Worm (Caenorhabditis elegans) whole organism, L4/young adult: ENCODE data around the gene lab-2.

Experiments
- W03F9.2 ChIP-seq: fragments of 150-350 bp; optimal IDR thresholded peaks from 2 replicates; lab custom pipeline; 2014; ENCODE audit warnings: missing biosample characterization, missing genetic modification characterization
- dao-5 ChIP-seq: sonication (generic microtip); optimal IDR thresholded peaks from 2 replicates; lab custom pipeline; 2016; ENCODE audit warnings: missing genotype, missing genetic modification characterization, moderate library complexity, missing compliant biosample characterization
- him-1 ChIP-seq: sonication (generic microtip); optimal IDR thresholded peaks from 2 replicates; lab custom pipeline; 2016; ENCODE audit warnings: missing genotype, missing genetic modification reagents, missing genetic modification characterization, missing compliant biosample characterization

lab-2 gene

DNA sequence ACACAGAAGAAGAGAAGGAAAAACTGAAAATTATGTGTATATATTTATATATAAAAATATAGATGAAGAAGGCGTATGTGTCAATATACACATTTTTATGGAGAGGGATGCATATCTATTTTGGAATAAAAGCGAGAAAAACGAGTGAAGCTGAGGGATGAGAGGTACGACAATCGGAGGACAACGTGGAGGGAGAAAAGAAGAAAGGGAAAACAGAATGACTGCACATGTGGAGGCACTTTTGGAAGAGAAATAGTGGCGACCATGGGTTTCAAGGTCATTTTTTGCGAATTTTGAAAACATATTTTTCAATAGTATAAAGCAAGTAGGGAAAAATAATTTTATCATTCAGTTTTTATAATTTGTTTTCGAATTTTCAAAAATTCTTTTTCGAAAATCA lies 36.8 kb downstream of the lab-2 start:
- no peak for TF ChIP-seq W03F9.2
- no peak for TF ChIP-seq dao-5 (tag; lab: Kevin White, UChicago)
- no peak for TF ChIP-seq him-1

DNA sequence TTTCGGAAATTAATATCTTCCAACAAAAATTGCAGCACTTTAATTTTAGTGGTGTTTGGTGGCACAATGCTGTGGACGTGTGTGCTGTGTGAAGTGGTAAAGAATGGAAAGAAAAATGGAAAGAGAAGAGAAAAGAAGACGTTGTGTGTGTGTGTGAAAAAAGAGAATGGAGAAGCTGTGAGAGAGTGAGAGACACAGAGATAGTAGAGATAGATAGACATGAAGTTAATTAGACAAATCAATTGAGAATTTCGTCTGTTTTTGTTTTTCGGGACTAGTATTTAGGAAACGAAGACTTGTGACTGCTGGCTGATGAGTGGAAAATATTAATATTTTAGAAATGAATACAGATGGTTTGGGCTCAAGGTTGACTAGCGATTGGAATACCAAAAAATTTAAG lies 38.2 kb downstream of the lab-2 start:
- TF ChIP-seq dao-5 (tag; lab: Kevin White, UChicago) (no peak), him-1 (no peak), W03F9.2 (no peak)

DNA sequence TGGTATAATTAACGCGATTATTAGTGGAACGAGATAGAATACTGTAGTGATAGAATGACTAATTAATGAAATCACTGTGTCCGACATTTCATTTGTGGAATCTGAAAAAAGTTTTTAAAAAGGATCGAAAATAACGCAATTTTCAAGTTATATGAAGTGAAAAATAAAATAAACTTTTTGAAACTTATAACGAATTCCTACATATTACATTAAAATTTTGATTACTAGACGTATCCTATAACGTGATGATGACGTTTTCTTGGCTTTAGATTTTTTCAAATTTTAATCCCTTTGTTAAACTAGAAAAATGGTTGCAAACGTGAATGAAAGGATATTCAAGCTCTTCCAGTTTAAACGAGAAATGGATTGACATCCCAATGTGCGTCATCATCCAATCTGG lies 38.9 kb downstream of the lab-2 start, which contains the start of gene algn-11:
Gene algn-11, minus strand, starts transcription at position 101 of the 400 bp plus-strand sequence.
- no peak for TF ChIP-seq dao-5 (tag; lab: Kevin White, UChicago)
- TF ChIP-seq him-1: no peak
- TF ChIP-seq W03F9.2: no peak

DNA sequence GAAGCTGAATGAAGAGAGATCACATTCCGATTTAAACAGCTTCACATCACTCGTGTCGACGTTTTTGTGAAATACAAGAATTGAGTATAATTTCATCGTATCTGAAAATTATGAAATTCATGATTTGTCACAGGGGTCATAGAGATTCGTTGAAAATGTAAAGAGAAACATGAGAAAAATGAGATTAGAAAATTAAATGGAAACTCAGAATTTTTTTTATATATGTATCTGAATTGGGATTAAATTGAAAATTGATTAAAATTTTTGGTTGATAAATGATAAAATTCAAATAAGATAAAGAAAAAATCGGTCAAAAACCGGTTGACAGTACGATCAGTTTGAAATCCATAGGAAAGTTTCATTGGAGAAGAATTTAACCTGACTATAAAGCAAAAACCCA lies 41.9 kb downstream of the lab-2 start, which contains the start of gene ykt-6:
Gene ykt-6, minus strand, starts transcription at position 101 of the 400 bp plus-strand sequence.
- TF ChIP-seq W03F9.2: no peak
- no peak for TF ChIP-seq dao-5 (tag; lab: Kevin White, UChicago)
- TF ChIP-seq him-1: no peak

DNA sequence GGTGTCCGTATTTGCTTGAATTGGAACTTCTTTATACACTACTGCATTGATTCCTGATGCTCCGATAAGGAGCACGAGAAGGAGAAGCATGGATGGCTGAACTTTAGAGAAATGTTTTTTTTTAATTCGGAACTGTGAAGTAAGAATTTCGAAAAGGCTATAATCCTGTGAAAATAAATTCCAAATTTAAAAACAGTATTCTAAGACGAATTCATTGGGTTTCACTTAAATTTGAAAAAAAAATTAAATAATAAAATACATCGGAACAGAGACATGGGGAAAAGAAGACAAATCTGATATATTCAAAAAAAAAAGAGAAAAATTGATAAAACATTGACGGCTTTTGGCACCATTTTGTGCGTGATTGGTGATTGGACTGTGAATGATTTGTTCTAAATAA lies 43.6 kb downstream of the lab-2 start, which contains the start of gene pho-5:
Gene pho-5, minus strand, starts transcription at position 101 of the 400 bp plus-strand sequence.
- TF ChIP-seq dao-5 (tag; lab: Kevin White, UChicago) (no peak), W03F9.2 (no peak), him-1 (no peak)

DNA sequence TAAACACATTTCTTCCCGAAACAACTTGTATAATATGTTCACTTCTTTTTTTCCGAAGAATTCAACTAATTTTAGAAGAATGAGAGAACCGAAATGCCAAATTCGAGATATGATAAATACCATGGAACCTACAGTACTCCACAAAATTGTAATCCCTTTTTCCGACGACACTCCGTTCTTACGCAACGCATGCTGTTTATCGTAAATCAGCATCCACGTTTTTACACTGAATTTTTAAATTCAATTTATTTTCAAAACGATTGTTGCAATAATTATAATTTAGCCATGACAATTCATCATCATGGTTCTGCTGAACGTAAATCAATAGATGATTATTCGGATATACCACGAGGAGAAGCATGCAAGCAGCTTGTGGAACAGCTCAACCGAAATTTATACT lies 48.2 kb downstream of the lab-2 start, which contains the start of gene B0361.3:
Gene B0361.3, plus strand, starts transcription at position 284 of the 400 bp plus-strand sequence.
- TF ChIP-seq dao-5 (tag; lab: Kevin White, UChicago) (no peak), W03F9.2 (no peak), him-1 (no peak)

DNA sequence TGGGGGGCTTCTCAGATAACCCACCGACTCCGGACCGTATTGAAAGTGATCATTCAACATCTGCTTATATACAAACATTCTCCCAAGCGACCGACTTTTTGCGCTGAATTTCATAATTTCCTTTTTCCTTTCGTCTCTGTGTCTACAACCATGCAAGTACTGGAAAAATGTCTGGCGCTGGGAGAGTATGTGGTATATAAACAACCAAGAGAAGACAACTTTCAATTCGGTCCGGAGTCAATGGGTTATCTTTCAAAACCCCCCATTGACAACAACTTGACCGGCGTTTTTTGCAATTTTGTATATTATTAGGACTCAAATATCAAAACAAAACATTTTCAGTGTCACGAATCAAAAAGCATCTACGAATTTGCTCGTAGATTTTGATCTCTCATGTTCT lies 50.9 kb downstream of the lab-2 start:
- TF ChIP-seq dao-5 (tag; lab: Kevin White, UChicago): peak; percentile 42
- peak; percentile 74 for TF ChIP-seq W03F9.2
- TF ChIP-seq him-1: no peak

DNA sequence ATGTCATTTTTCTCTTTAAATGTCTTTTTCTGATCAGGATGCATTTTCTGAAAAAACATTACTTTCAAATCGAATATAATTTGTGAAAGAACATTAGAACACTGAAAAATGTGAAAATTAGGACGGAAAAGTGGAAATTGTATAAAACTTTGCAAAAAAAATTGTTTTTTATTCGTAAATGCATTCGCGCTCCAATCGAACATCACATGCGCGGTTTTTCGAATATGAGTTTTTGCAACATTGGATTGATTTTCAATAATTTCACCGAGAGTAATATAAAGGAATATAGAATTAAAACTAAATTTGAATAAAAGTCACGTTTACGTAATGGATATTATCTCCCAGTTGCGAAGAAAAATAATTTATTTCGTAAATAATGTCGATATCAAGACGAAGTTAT lies 52.2 kb downstream of the lab-2 start, which contains the start of the genes spot-1 and B0361.11:
Gene spot-1, minus strand, starts transcription at position 47 of the 400 bp plus-strand sequence.
Gene B0361.11, plus strand, starts transcription at position 372 of the 400 bp plus-strand sequence.
- TF ChIP-seq W03F9.2 (peak; percentile 28), him-1 (no peak)

DNA sequence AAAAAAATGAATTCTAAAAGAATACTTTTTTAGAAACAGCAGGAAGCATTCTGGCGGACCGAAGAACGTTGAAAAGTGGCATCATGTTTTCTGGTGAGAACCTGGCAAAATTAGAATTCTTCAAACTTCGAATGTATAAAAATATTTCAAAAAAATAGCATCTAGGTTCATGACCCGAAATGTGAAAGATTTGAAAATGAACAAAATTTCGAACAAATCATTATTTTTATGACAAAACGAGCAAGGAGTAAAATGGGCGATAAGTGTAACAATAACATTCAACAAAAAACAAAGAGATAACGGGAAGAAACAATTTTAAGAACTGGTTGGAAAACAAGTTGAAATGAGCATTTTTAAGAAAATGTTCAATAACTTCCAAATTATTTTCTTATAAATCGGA lies 54.1 kb downstream of the lab-2 start, which contains the start of gene psd-1:
Gene psd-1, minus strand, starts transcription at position 101 of the 400 bp plus-strand sequence.
- TF ChIP-seq W03F9.2 (no peak), dao-5 (tag; lab: Kevin White, UChicago) (no peak), him-1 (no peak)
